Fruit fly (Drosophila melanogaster) whole organism, embryonic: ENCODE measurements around the gene Ir93a.

Experiments used
- Abd-B ChIP-seq: fragments of 200-800 bp; sonication (Bioruptor generic); optimal IDR thresholded peaks from 2 replicates; lab custom pipeline; 2018; ENCODE audit warnings: missing biosample characterization, mild to moderate bottlenecking, missing genetic modification characterization, moderate library complexity
- Adf1 ChIP-seq: fragments of 200-800 bp; sonication (Bioruptor generic); IDR thresholded peaks from 2 replicates; pipeline ENCODE4 v1.3.6; 2022; ENCODE audit warnings: missing biosample characterization, missing genetic modification characterization
- BEAF-32 ChIP-seq: fragments of 200-800 bp; sonication (Bioruptor generic); optimal IDR thresholded peaks from 3 replicates; lab custom pipeline; 2017; ENCODE audit warnings: missing biosample characterization, missing genetic modification characterization, mild to moderate bottlenecking, moderate library complexity, missing genetic modification reagents
- Bgb ChIP-seq: fragments of 200-800 bp; sonication (Bioruptor generic); IDR thresholded peaks from 2 replicates; pipeline ENCODE4 v1.3.6; 2022; ENCODE audit warnings: missing biosample characterization, missing genetic modification characterization; ENCODE audit not compliant: partially characterized antibody
- CG13123 ChIP-seq: fragments of 200-800 bp; sonication (Bioruptor generic); optimal IDR thresholded peaks from 2 replicates; lab custom pipeline; 2016; ENCODE audit warnings: missing biosample characterization, missing genetic modification characterization
- CG14050 ChIP-seq: fragments of 200-800 bp; sonication (Bioruptor generic); IDR thresholded peaks from 3 replicates; pipeline ENCODE4 v1.3.6; 2022; ENCODE audit warnings: missing biosample characterization, missing genetic modification characterization
- CG14441 ChIP-seq: fragments of 200-800 bp; sonication (Bioruptor generic); IDR thresholded peaks from 2 replicates; pipeline ENCODE4 v1.3.6; 2022; ENCODE audit warnings: missing biosample characterization, missing genetic modification characterization
- CG14667 ChIP-seq: fragments of 200-800 bp; sonication (Bioruptor generic); IDR thresholded peaks from 2 replicates; pipeline ENCODE4 v1.3.6; 2022; ENCODE audit warnings: missing biosample characterization, missing genetic modification characterization
- CG14965 ChIP-seq: fragments of 200-800 bp; sonication (Bioruptor generic); optimal IDR thresholded peaks from 2 replicates; lab custom pipeline; 2016; ENCODE audit warnings: missing biosample characterization, missing genetic modification characterization, borderline replicate concordance
- CG15073 ChIP-seq: fragments of 200-800 bp; sonication (Bioruptor generic); optimal IDR thresholded peaks from 2 replicates; lab custom pipeline; 2016; ENCODE audit warnings: missing biosample characterization, missing genetic modification characterization
- CG15696 ChIP-seq: fragments of 200-800 bp; sonication (Bioruptor generic); optimal IDR thresholded peaks from 2 replicates; lab custom pipeline; 2019; ENCODE audit warnings: missing biosample characterization, mild to moderate bottlenecking, missing genetic modification characterization, moderate library complexity
- CG1647 ChIP-seq: fragments of 200-800 bp; sonication (Bioruptor generic); optimal IDR thresholded peaks from 3 replicates; lab custom pipeline; 2016; ENCODE audit warnings: missing biosample characterization, missing genetic modification characterization
- CG16815 ChIP-seq: fragments of 200-800 bp; sonication (Bioruptor generic); optimal IDR thresholded peaks from 3 replicates; lab custom pipeline; 2017; ENCODE audit warnings: missing biosample characterization, mild to moderate bottlenecking, missing genetic modification characterization
- CG42726 ChIP-seq: fragments of 200-800 bp; sonication (Bioruptor generic); IDR thresholded peaks from 2 replicates; pipeline ENCODE4 v1.3.6; 2022; ENCODE audit warnings: missing biosample characterization, missing genetic modification characterization; ENCODE audit not compliant: partially characterized antibody
- CG8944 ChIP-seq: fragments of 200-800 bp; sonication (Bioruptor generic); optimal IDR thresholded peaks from 3 replicates; lab custom pipeline; 2016; ENCODE audit warnings: missing biosample characterization, missing genetic modification characterization
- CG9727 ChIP-seq: fragments of 200-800 bp; sonication (Bioruptor generic); optimal IDR thresholded peaks from 3 replicates; lab custom pipeline; 2017; ENCODE audit warnings: missing biosample characterization, mild to moderate bottlenecking, missing genetic modification characterization
- CG9932 ChIP-seq: fragments of 200-800 bp; sonication (Bioruptor generic); IDR thresholded peaks from 2 replicates; pipeline ENCODE4 v1.3.6; 2022; ENCODE audit warnings: missing biosample characterization, missing genetic modification characterization
- CTCF ChIP-seq: fragments of 200-800 bp; sonication (Bioruptor generic); optimal IDR thresholded peaks from 2 replicates; lab custom pipeline; 2017; ENCODE audit warnings: missing biosample characterization, mild to moderate bottlenecking, missing genetic modification characterization, moderate library complexity
- Drgx ChIP-seq: fragments of 200-800 bp; sonication (Bioruptor generic); IDR thresholded peaks from 2 replicates; pipeline ENCODE4 v1.3.6; 2022; ENCODE audit warnings: missing biosample characterization, missing genetic modification characterization
- Elba2 ChIP-seq: fragments of 200-800 bp; sonication (Bioruptor generic); optimal IDR thresholded peaks from 3 replicates; lab custom pipeline; 2016; ENCODE audit warnings: missing biosample characterization, missing genetic modification characterization
- Hand ChIP-seq: fragments of 200-800 bp; sonication (Bioruptor generic); optimal IDR thresholded peaks from 2 replicates; lab custom pipeline; 2017; ENCODE audit warnings: mild to moderate bottlenecking, missing biosample characterization, missing genetic modification reagents, missing genetic modification characterization
- HmgZ ChIP-seq: fragments of 200-800 bp; sonication (Bioruptor generic); optimal IDR thresholded peaks from 2 replicates; lab custom pipeline; 2018; ENCODE audit warnings: missing biosample characterization, mild to moderate bottlenecking, missing genetic modification characterization
- Lim3 ChIP-seq: fragments of 200-800 bp; sonication (Bioruptor generic); IDR thresholded peaks from 2 replicates; pipeline ENCODE4 v1.3.6; 2022; ENCODE audit warnings: missing biosample characterization, missing genetic modification characterization
- Lpt ChIP-seq: fragments of >200 bp; optimal IDR thresholded peaks from 2 replicates; lab custom pipeline; 2018; ENCODE audit warnings: missing biosample characterization, missing genetic modification characterization
- Myb ChIP-seq: fragments of 200-800 bp; sonication (Bioruptor generic); optimal IDR thresholded peaks from 2 replicates; lab custom pipeline; 2016; ENCODE audit warnings: missing biosample characterization, missing genetic modification characterization
- ab ChIP-seq: fragments of 200-800 bp; sonication (Bioruptor generic); optimal IDR thresholded peaks from 2 replicates; lab custom pipeline; 2016; ENCODE audit warnings: missing biosample characterization, missing genetic modification characterization
- abd-A ChIP-seq: fragments of 200-800 bp; sonication (Bioruptor generic); optimal IDR thresholded peaks from 3 replicates; lab custom pipeline; 2019; ENCODE audit warnings: missing biosample characterization, mild to moderate bottlenecking, missing genetic modification characterization, moderate library complexity
- aop ChIP-seq: fragments of 200-800 bp; sonication (Bioruptor generic); IDR thresholded peaks from 2 replicates; pipeline ENCODE4 v1.3.6; 2022; ENCODE audit warnings: missing biosample characterization, missing genetic modification characterization
- chm ChIP-seq: fragments of 200-800 bp; sonication (Bioruptor generic); IDR thresholded peaks from 2 replicates; pipeline ENCODE4 v1.3.6; 2022; ENCODE audit warnings: missing biosample characterization, missing genetic modification characterization
- crc ChIP-seq: fragments of 200-800 bp; sonication (Bioruptor generic); optimal IDR thresholded peaks from 2 replicates; lab custom pipeline; 2016; ENCODE audit warnings: missing biosample characterization, missing genetic modification characterization
- crol ChIP-seq: fragments of 200-800 bp; sonication (Bioruptor generic); IDR thresholded peaks from 2 replicates; pipeline ENCODE4 v1.3.6; 2022; ENCODE audit warnings: missing biosample characterization, missing genetic modification characterization
- danr ChIP-seq: fragments of 200-800 bp; sonication (Bioruptor generic); IDR thresholded peaks from 2 replicates; pipeline ENCODE4 v1.3.6; 2022; ENCODE audit warnings: missing biosample characterization, missing genetic modification characterization
- dati ChIP-seq: fragments of 200-800 bp; sonication (Bioruptor generic); IDR thresholded peaks from 2 replicates; pipeline ENCODE4 v1.3.6; 2022; ENCODE audit warnings: missing biosample characterization, missing genetic modification characterization
- exex ChIP-seq: fragments of 200-800 bp; sonication (Bioruptor generic); optimal IDR thresholded peaks from 4 replicates; lab custom pipeline; 2018; ENCODE audit warnings: missing biosample characterization, mild to moderate bottlenecking, missing genetic modification characterization, moderate library complexity
- gce ChIP-seq: fragments of 200-800 bp; sonication (Bioruptor generic); IDR thresholded peaks from 3 replicates; pipeline ENCODE4 v1.3.6; 2022; ENCODE audit warnings: missing biosample characterization, missing genetic modification characterization
- jigr1 ChIP-seq: fragments of 200-800 bp; sonication (Bioruptor generic); IDR thresholded peaks from 3 replicates; pipeline ENCODE4 v1.3.6; 2022; ENCODE audit warnings: missing biosample characterization, missing genetic modification characterization
- ken ChIP-seq: fragments of 200-800 bp; sonication (Bioruptor generic); IDR thresholded peaks from 3 replicates; pipeline ENCODE4 v1.3.6; 2022; ENCODE audit warnings: missing biosample characterization, missing genetic modification characterization
- klu ChIP-seq: fragments of 200-800 bp; sonication (Bioruptor generic); IDR thresholded peaks from 2 replicates; pipeline ENCODE4 v1.3.6; 2022; ENCODE audit warnings: missing biosample characterization, missing genetic modification characterization
- knrl ChIP-seq: fragments of 200-800 bp; sonication (Bioruptor generic); IDR thresholded peaks from 3 replicates; pipeline ENCODE4 v1.3.6; 2022; ENCODE audit warnings: missing biosample characterization, missing genetic modification characterization; ENCODE audit not compliant: partially characterized antibody
- mirr ChIP-seq: fragments of 200-800 bp; sonication (Bioruptor generic); optimal IDR thresholded peaks from 3 replicates; lab custom pipeline; 2018; ENCODE audit warnings: missing biosample characterization, mild to moderate bottlenecking, missing genetic modification characterization
- pho ChIP-seq: fragments of 200-800 bp; sonication (Bioruptor generic); optimal IDR thresholded peaks from 2 replicates; lab custom pipeline; 2016; ENCODE audit warnings: missing biosample characterization, missing genetic modification characterization
- ranshi ChIP-seq: fragments of 200-800 bp; sonication (Bioruptor generic); IDR thresholded peaks from 2 replicates; pipeline ENCODE4 v1.3.6; 2022; ENCODE audit warnings: missing biosample characterization, missing genetic modification characterization
- schlank ChIP-seq: fragments of 200-800 bp; sonication (Bioruptor generic); optimal IDR thresholded peaks from 2 replicates; lab custom pipeline; 2018; ENCODE audit warnings: missing biosample characterization, mild to moderate bottlenecking, missing genetic modification characterization
- tgo ChIP-seq: fragments of 200-800 bp; sonication (Bioruptor generic); IDR thresholded peaks from 3 replicates; pipeline ENCODE4 v1.3.6; 2022; ENCODE audit warnings: missing biosample characterization, missing genetic modification characterization
- tio ChIP-seq: fragments of 200-800 bp; sonication (Bioruptor generic); optimal IDR thresholded peaks from 2 replicates; lab custom pipeline; 2017; ENCODE audit warnings: missing biosample characterization, missing genetic modification characterization, inconsistent platforms
- twi ChIP-seq: fragments of 200-800 bp; optimal IDR thresholded peaks from 2 replicates; lab custom pipeline; 2019; ENCODE audit warnings: missing biosample characterization, mild to moderate bottlenecking, missing genetic modification characterization, moderate library complexity
- usp ChIP-seq: fragments of >200 bp; optimal IDR thresholded peaks from 2 replicates; lab custom pipeline; 2017; ENCODE audit warnings: missing biosample characterization, missing genetic modification characterization
- vfl ChIP-seq: fragments of 200-800 bp; sonication (Bioruptor generic); optimal IDR thresholded peaks from 2 replicates; lab custom pipeline; 2016; ENCODE audit warnings: missing biosample characterization, missing genetic modification characterization
- vnd ChIP-seq: fragments of 200-800 bp; sonication (Bioruptor generic); IDR thresholded peaks from 3 replicates; pipeline ENCODE4 v1.3.6; 2022; ENCODE audit warnings: missing biosample characterization, missing genetic modification characterization; ENCODE audit not compliant: partially characterized antibody
- wdn ChIP-seq: fragments of 200-800 bp; sonication (Bioruptor generic); IDR thresholded peaks from 2 replicates; pipeline ENCODE4 v1.3.6; 2022; ENCODE audit warnings: missing biosample characterization, missing genetic modification characterization
- wek ChIP-seq: fragments of 200-800 bp; sonication (Bioruptor generic); optimal IDR thresholded peaks from 3 replicates; lab custom pipeline; 2018; ENCODE audit warnings: missing biosample characterization, mild to moderate bottlenecking, missing genetic modification characterization, moderate library complexity
- zfh2 ChIP-seq: fragments of 200-800 bp; sonication (Bioruptor generic); optimal IDR thresholded peaks from 2 replicates; lab custom pipeline; 2016; ENCODE audit warnings: missing biosample characterization, missing genetic modification characterization

The Ir93a gene

dm6 chr3R:20859845-20860244, at the start of gene Ir93a:
Ir93a (minus strand) TSS chr3R:20859945.
- TF ChIP-seq CTCF (GFP tag; lab: Kevin White, UChicago): no peak
- no peak for TF ChIP-seq jigr1 (GFP tag; lab: Robert Waterston, UW)
- TF ChIP-seq abd-A (tag; lab: Kevin White, UChicago): no peak
- TF ChIP-seq ab (GFP tag; lab: Kevin White, UChicago): no peak
- no peak for TF ChIP-seq tgo (GFP tag; lab: Robert Waterston, UW)
- TF ChIP-seq crc (GFP tag; lab: Kevin White, UChicago): no peak
- no peak for TF ChIP-seq knrl (GFP tag; lab: Robert Waterston, UW)
- no peak for TF ChIP-seq exex
- TF ChIP-seq twi (tag; lab: Kevin White, UChicago): no peak
- TF ChIP-seq CG14667 (GFP tag; lab: Robert Waterston, UW): no peak
- TF ChIP-seq CG14050 (GFP tag; lab: Robert Waterston, UW): no peak
- TF ChIP-seq Bgb (GFP tag; lab: Robert Waterston, UW): no peak
- no peak for TF ChIP-seq CG14441 (GFP tag; lab: Robert Waterston, UW)
- no peak for TF ChIP-seq CG1647 (GFP tag; lab: Kevin White, UChicago)
- no peak for TF ChIP-seq usp
- no peak for TF ChIP-seq Lpt (GFP tag; lab: Kevin White, UChicago)
- TF ChIP-seq Lim3 (GFP tag; lab: Robert Waterston, UW): no peak
- TF ChIP-seq CG9727 (GFP tag; lab: Kevin White, UChicago): no peak
- TF ChIP-seq vnd: no peak

DNA sequence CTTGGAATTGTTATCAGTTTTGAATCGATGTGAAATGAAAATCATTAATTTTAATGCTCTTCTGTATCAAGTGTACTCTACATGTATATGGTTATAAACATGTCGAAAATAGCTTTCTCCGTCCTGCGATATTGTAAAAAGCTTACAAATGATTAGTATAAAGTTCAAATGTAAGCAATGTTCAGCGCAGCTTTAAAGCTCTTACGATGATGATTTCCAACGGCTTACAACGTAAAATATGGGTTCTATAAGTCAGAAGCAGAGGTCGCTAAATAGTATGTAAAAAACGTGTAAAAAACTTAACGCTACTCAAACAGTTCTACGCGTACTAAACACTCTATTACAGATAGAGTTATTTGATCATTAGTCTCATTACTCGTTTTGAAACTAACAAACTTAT, 48.9 kb upstream of the Ir93a start:
- TF ChIP-seq aop (no peak), CG15073 (no peak), Abd-B (GFP tag; lab: Kevin White, UChicago) (peak; percentile 32), CG8944 (no peak), danr (GFP tag; lab: Robert Waterston, UW) (no peak), BEAF-32 (peak; percentile 1), CG9932 (GFP tag; lab: Robert Waterston, UW) (peak; percentile 18; the same call in 1 of the 2 replicates), tio (no peak), ken (no peak), klu (no peak), schlank (tag; lab: Kevin White, UChicago) (no peak), CG15696 (tag; lab: Kevin White, UChicago) (no peak), vfl (GFP tag; lab: Kevin White, UChicago) (no peak), Hand (GFP tag; lab: Kevin White, UChicago) (no peak), wdn (GFP tag; lab: Robert Waterston, UW) (no peak), CG14441 (GFP tag; lab: Robert Waterston, UW) (no peak), abd-A (tag; lab: Kevin White, UChicago) (peak; percentile 56), HmgZ (tag; lab: Kevin White, UChicago) (peak; percentile 57), CG13123 (GFP tag; lab: Kevin White, UChicago) (no peak), Elba2 (GFP tag; lab: Kevin White, UChicago) (no peak), CG42726 (GFP tag; lab: Robert Waterston, UW) (peak; percentile 84), Drgx (no peak), chm (GFP tag; lab: Robert Waterston, UW) (no peak), pho (GFP tag; lab: Kevin White, UChicago) (peak; percentile 30), wek (GFP tag; lab: Kevin White, UChicago) (no peak), dati (GFP tag; lab: Robert Waterston, UW) (no peak), mirr (GFP tag; lab: Kevin White, UChicago) (no peak), Myb (peak; percentile 11), Adf1 (GFP tag; lab: Robert Waterston, UW) (no peak), ranshi (GFP tag; lab: Robert Waterston, UW) (no peak), crol (GFP tag; lab: Robert Waterston, UW) (no peak), zfh2 (no peak), CG14965 (GFP tag; lab: Kevin White, UChicago) (no peak), gce (GFP tag; lab: Robert Waterston, UW) (no peak), CG16815 (GFP tag; lab: Kevin White, UChicago) (no peak)
